Worm (Caenorhabditis elegans) whole organism, L2 larva: ENCODE measurements around the gene M03D4.3.

ENCODE experiments used
- C34F6.9 ChIP-seq: fragments of 150-350 bp; optimal IDR thresholded peaks from 2 replicates; lab custom pipeline; 2014; ENCODE audit warnings: missing biosample characterization, missing genetic modification characterization
- F13H6.1 ChIP-seq: sonication (generic microtip); optimal IDR thresholded peaks from 2 replicates; lab custom pipeline; 2016; ENCODE audit warnings: missing genetic modification characterization, missing compliant biosample characterization
- R02D3.7 ChIP-seq: fragments of 150-350 bp; optimal IDR thresholded peaks from 2 replicates; lab custom pipeline; 2014; ENCODE audit warnings: missing biosample characterization, missing genetic modification characterization
- Y55F3AM.14 ChIP-seq: fragments of 200-800 bp; sonication (Bioruptor generic); optimal IDR thresholded peaks from 2 replicates; lab custom pipeline; 2018; ENCODE audit warnings: mild to moderate bottlenecking, missing genetic modification characterization, missing compliant biosample characterization
- ZK546.5 ChIP-seq: sonication (generic microtip); optimal IDR thresholded peaks from 2 replicates; lab custom pipeline; 2017; ENCODE audit warnings: missing biosample characterization, missing genetic modification characterization
- alr-1 ChIP-seq: fragments of 150-350 bp; optimal IDR thresholded peaks from 2 replicates; lab custom pipeline; 2014; ENCODE audit warnings: missing biosample characterization, missing genetic modification characterization
- aly-2 ChIP-seq: fragments of 150-350 bp; optimal IDR thresholded peaks from 2 replicates; lab custom pipeline; 2014; ENCODE audit warnings: missing biosample characterization, missing genetic modification characterization
- ama-1 ChIP-seq: fragments of 150-350 bp; optimal IDR thresholded peaks from 2 replicates; lab custom pipeline; 2018; ENCODE audit warnings: inconsistent platforms
- blmp-1 ChIP-seq: sonication (generic microtip); optimal IDR thresholded peaks from 2 replicates; lab custom pipeline; 2017; ENCODE audit warnings: missing genetic modification characterization, mild to moderate bottlenecking, missing compliant biosample characterization, antibody characterized with exemption, moderate library complexity; ENCODE audit not compliant: insufficient read depth
- ceh-16 ChIP-seq: fragments of 150-350 bp; optimal IDR thresholded peaks from 2 replicates; lab custom pipeline; 2014; ENCODE audit warnings: missing biosample characterization, missing genetic modification characterization
- ceh-82 ChIP-seq: fragments of 150-350 bp; optimal IDR thresholded peaks from 2 replicates; lab custom pipeline; 2014; ENCODE audit warnings: missing biosample characterization, missing genetic modification characterization
- crh-2 ChIP-seq: sonication (generic microtip); optimal IDR thresholded peaks from 2 replicates; lab custom pipeline; 2017; ENCODE audit warnings: missing biosample characterization, missing genetic modification characterization
- dmd-4 ChIP-seq: sonication (generic microtip); optimal IDR thresholded peaks from 2 replicates; lab custom pipeline; 2017; ENCODE audit warnings: missing biosample characterization, missing genetic modification characterization
- egl-27 ChIP-seq: sonication (generic microtip); optimal IDR thresholded peaks from 3 replicates; lab custom pipeline; 2017; ENCODE audit warnings: missing biosample characterization, missing genetic modification reagents, missing genetic modification characterization
- elt-1 ChIP-seq: fragments of 150-350 bp; optimal IDR thresholded peaks from 2 replicates; lab custom pipeline; 2014; ENCODE audit warnings: missing biosample characterization, missing genetic modification characterization
- elt-3 ChIP-seq: sonication (generic microtip); optimal IDR thresholded peaks from 2 replicates; lab custom pipeline; 2017; ENCODE audit warnings: missing biosample characterization, missing genetic modification characterization
- fos-1 ChIP-seq: fragments of 150-350 bp; optimal IDR thresholded peaks from 2 replicates; lab custom pipeline; 2014; ENCODE audit warnings: missing biosample characterization, missing genetic modification characterization
- gmeb-1 ChIP-seq: fragments of 150-350 bp; optimal IDR thresholded peaks from 2 replicates; lab custom pipeline; 2014; ENCODE audit warnings: missing biosample characterization, missing genetic modification characterization
- lin-11 ChIP-seq: fragments of 150-350 bp; sonication (generic microtip); optimal IDR thresholded peaks from 2 replicates; lab custom pipeline; 2014; ENCODE audit warnings: missing biosample characterization, missing genetic modification characterization, inconsistent platforms, mixed read lengths
- lin-13 ChIP-seq: fragments of 150-350 bp; optimal IDR thresholded peaks from 2 replicates; lab custom pipeline; 2014; ENCODE audit warnings: missing biosample characterization, missing genetic modification reagents, missing genetic modification characterization
- lin-39 ChIP-seq: fragments of 150-350 bp; optimal IDR thresholded peaks from 2 replicates; lab custom pipeline; 2014; ENCODE audit warnings: missing biosample characterization, missing genetic modification reagents, missing genetic modification characterization
- lsy-2 ChIP-seq, 2 experiments: fragments of 150-350 bp in 1 of 2; sonication (generic microtip) in 1 of 2; optimal IDR thresholded peaks; 2 replicates each; lab custom pipeline; 2014 to 2017; ENCODE audit warnings: missing biosample characterization in 2 of 2, missing genetic modification characterization in 2 of 2
- mab-5 ChIP-seq: fragments of 150-350 bp; optimal IDR thresholded peaks from 2 replicates; lab custom pipeline; 2014; ENCODE audit warnings: missing biosample characterization, missing genetic modification characterization
- mbf-1 ChIP-seq: sonication (generic microtip); optimal IDR thresholded peaks from 2 replicates; lab custom pipeline; 2017; ENCODE audit warnings: missing biosample characterization, missing genetic modification characterization
- mdl-1 ChIP-seq, 2 experiments: fragments of 150-350 bp in 1 of 2; sonication (generic microtip) in 1 of 2; optimal IDR thresholded peaks; 2 replicates each; lab custom pipeline; 2017; ENCODE audit warnings: missing biosample characterization in 2 of 2, missing genetic modification characterization in 2 of 2
- nhr-10 ChIP-seq: sonication (generic microtip); optimal IDR thresholded peaks from 2 replicates; lab custom pipeline; 2017; ENCODE audit warnings: missing biosample characterization, missing genetic modification characterization
- nhr-11 ChIP-seq: fragments of 150-350 bp; optimal IDR thresholded peaks from 2 replicates; lab custom pipeline; 2014; ENCODE audit warnings: missing biosample characterization, missing genetic modification characterization
- nhr-12 ChIP-seq: fragments of 150-350 bp; optimal IDR thresholded peaks from 2 replicates; lab custom pipeline; 2014; ENCODE audit warnings: missing biosample characterization, missing genetic modification characterization
- nhr-129 ChIP-seq: fragments of 150-350 bp; optimal IDR thresholded peaks from 2 replicates; lab custom pipeline; 2014; ENCODE audit warnings: missing biosample characterization, missing genetic modification characterization
- nhr-21 ChIP-seq: fragments of 150-350 bp; optimal IDR thresholded peaks from 2 replicates; lab custom pipeline; 2014; ENCODE audit warnings: missing biosample characterization, missing genetic modification characterization
- nhr-23 ChIP-seq: fragments of 150-350 bp; optimal IDR thresholded peaks from 2 replicates; lab custom pipeline; 2014; ENCODE audit warnings: missing biosample characterization, missing genetic modification reagents, missing genetic modification characterization
- nhr-237 ChIP-seq: fragments of 150-350 bp; optimal IDR thresholded peaks from 2 replicates; lab custom pipeline; 2014; ENCODE audit warnings: missing biosample characterization, missing genetic modification characterization
- nhr-25 ChIP-seq: fragments of 150-350 bp; sonication (generic microtip); optimal IDR thresholded peaks from 3 replicates; lab custom pipeline; 2014; ENCODE audit warnings: missing biosample characterization, missing genetic modification characterization
- nhr-6 ChIP-seq: fragments of 150-350 bp; optimal IDR thresholded peaks from 2 replicates; lab custom pipeline; 2014; ENCODE audit warnings: missing biosample characterization, missing genetic modification characterization
- nhr-77 ChIP-seq: fragments of 150-350 bp; optimal IDR thresholded peaks from 2 replicates; lab custom pipeline; 2014; ENCODE audit warnings: missing biosample characterization, missing genetic modification characterization
- peb-1 ChIP-seq: fragments of 150-350 bp; optimal IDR thresholded peaks from 2 replicates; lab custom pipeline; 2014; ENCODE audit warnings: missing biosample characterization, missing genetic modification characterization
- sem-4 ChIP-seq: fragments of 150-350 bp; optimal IDR thresholded peaks from 2 replicates; lab custom pipeline; 2014; ENCODE audit warnings: missing biosample characterization, missing genetic modification reagents, missing genetic modification characterization
- skn-1 ChIP-seq: sonication (generic microtip); optimal IDR thresholded peaks from 2 replicates; lab custom pipeline; 2017; ENCODE audit warnings: missing biosample characterization, missing genetic modification characterization
- sma-3 ChIP-seq: sonication (generic microtip); optimal IDR thresholded peaks from 2 replicates; lab custom pipeline; 2016; ENCODE audit warnings: missing genetic modification reagents, missing genetic modification characterization, missing compliant biosample characterization
- sma-9 ChIP-seq, 2 experiments: fragments of 150-350 bp in 1 of 2; sonication (generic microtip) in 1 of 2; optimal IDR thresholded peaks; 2 replicates each; lab custom pipeline; 2014 to 2016; ENCODE audit warnings: missing genetic modification characterization in 2 of 2, mild to moderate bottlenecking in 1 of 2, missing biosample characterization in 1 of 2, missing compliant biosample characterization in 1 of 2, missing genetic modification reagents in 1 of 2, moderate library complexity in 1 of 2
- snpc-4 ChIP-seq: fragments of 150-350 bp; optimal IDR thresholded peaks from 2 replicates; lab custom pipeline; 2014; ENCODE audit warnings: missing biosample characterization, missing genetic modification characterization
- unc-39 ChIP-seq: fragments of 150-350 bp; optimal IDR thresholded peaks from 2 replicates; lab custom pipeline; 2014; ENCODE audit warnings: missing biosample characterization, missing genetic modification characterization
- unc-55 ChIP-seq: fragments of 150-350 bp; sonication (generic microtip); optimal IDR thresholded peaks from 3 replicates; lab custom pipeline; 2014; ENCODE audit warnings: missing biosample characterization, missing genetic modification reagents, missing genetic modification characterization
- unc-62 ChIP-seq: fragments of 150-350 bp; optimal IDR thresholded peaks from 2 replicates; lab custom pipeline; 2014; ENCODE audit warnings: missing biosample characterization, missing genetic modification reagents, missing genetic modification characterization
- zag-1 ChIP-seq: fragments of 150-350 bp; optimal IDR thresholded peaks from 2 replicates; lab custom pipeline; 2014; ENCODE audit warnings: missing biosample characterization, missing genetic modification characterization
- ztf-1 ChIP-seq: fragments of 200-800 bp; sonication (Bioruptor generic); conservative IDR thresholded peaks from 2 replicates; pipeline ENCODE4 v1.3.6; 2022; ENCODE audit warnings: missing genetic modification characterization, missing compliant biosample characterization
- ztf-11 ChIP-seq: sonication (generic microtip); optimal IDR thresholded peaks from 2 replicates; lab custom pipeline; 2017; ENCODE audit warnings: missing biosample characterization, missing genetic modification characterization
- ztf-4 ChIP-seq: fragments of 150-350 bp; optimal IDR thresholded peaks from 2 replicates; lab custom pipeline; 2014; ENCODE audit warnings: missing biosample characterization, missing genetic modification characterization

M03D4.3 gene

ce11 chrIV:6092313-6092712 is 19.9 kb downstream of the M03D4.3 start, which contains the start of gene K08B4.7:
Gene K08B4.7, minus strand, starts transcription at chrIV:6092413.
- TF ChIP-seq fos-1 (tag; lab: Kevin White, UChicago) (peak; percentile 22), crh-2 (no peak), elt-3 (tag; lab: Kevin White, UChicago) (no peak), dmd-4 (tag; lab: Kevin White, UChicago) (no peak), lsy-2 (tag; optimal IDR thresholded peaks at IDR 0.05; lab: Kevin White, UChicago) (no peak), ceh-82 (tag; lab: Kevin White, UChicago) (no peak), ZK546.5 (tag; lab: Kevin White, UChicago) (no peak), sma-3 (GFP tag; lab: Kevin White, UChicago) (peak; percentile 15), nhr-25 (tag; lab: Kevin White, UChicago) (no peak), blmp-1 (tag; lab: Kevin White, UChicago) (no peak), nhr-237 (tag; lab: Kevin White, UChicago) (no peak), nhr-23 (tag; lab: Kevin White, UChicago) (no peak), lin-13 (GFP tag; lab: Kevin White, UChicago) (no peak)

ce11 chrIV:6086479-6086878 is 25.7 kb downstream of the M03D4.3 start:
- peak; percentile 36 for TF ChIP-seq sma-9 (GFP tag; optimal IDR thresholded peaks at IDR 0.05; lab: Kevin White, UChicago)
- TF ChIP-seq sma-9 (tag; optimal IDR thresholded peaks at IDR 0.05; lab: Kevin White, UChicago) = no peak
- TF ChIP-seq fos-1 (tag; lab: Kevin White, UChicago) = peak; percentile 52
- TF ChIP-seq unc-62 = no peak
- no peak for TF ChIP-seq mbf-1
- no peak for TF ChIP-seq crh-2

DNA sequence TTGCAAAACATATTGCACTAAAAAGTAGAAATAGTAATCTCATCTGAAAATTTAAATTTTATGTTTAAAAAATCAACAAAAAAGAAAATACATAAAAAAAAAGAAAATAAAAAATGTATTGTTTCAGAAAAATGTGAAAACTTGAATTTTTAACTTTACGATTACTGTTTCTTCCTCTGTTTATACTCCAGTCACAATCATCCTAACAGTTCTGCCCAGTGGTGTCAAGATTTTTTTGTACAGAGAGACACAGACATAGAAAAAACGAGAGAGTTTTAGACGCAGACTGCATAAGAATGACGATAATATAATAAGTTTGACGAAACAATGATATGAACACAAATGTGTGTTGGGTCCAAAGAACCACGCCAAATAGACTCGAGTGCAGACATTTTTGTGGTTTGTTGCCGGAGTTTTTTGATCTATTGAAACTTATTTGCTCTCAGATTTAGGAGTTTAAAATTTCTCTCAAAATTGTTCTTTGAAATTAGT is 28.6 kb downstream of the M03D4.3 start, which contains the start of gene ugt-20:
ugt-20 (minus strand) TSS at position 51 of the 492 bp plus-strand sequence.
- no peak for TF ChIP-seq nhr-21 (tag; lab: Kevin White, UChicago)
- no peak for TF ChIP-seq ceh-82 (tag; lab: Kevin White, UChicago)
- peak; percentile 80 for TF ChIP-seq crh-2
- no peak for TF ChIP-seq blmp-1 (tag; lab: Kevin White, UChicago)
- peak; percentile 6 for TF ChIP-seq nhr-25 (tag; lab: Kevin White, UChicago)
- TF ChIP-seq ztf-4 (tag; lab: Kevin White, UChicago) = no peak
- TF ChIP-seq Y55F3AM.14 (GFP tag; lab: Kevin White, UChicago) = no peak
- TF ChIP-seq lsy-2 (tag; optimal IDR thresholded peaks at IDR 0.05; lab: Kevin White, UChicago) = no peak
- TF ChIP-seq lin-39 (tag; lab: Kevin White, UChicago) = no peak
- TF ChIP-seq alr-1 (tag; lab: Kevin White, UChicago) = no peak
- TF ChIP-seq unc-39 (tag; lab: Kevin White, UChicago) = no peak
- TF ChIP-seq egl-27 = peak; percentile 28
- peak; percentile 54 for TF ChIP-seq F13H6.1
- TF ChIP-seq elt-3 (tag; lab: Kevin White, UChicago) = no peak
- no peak for TF ChIP-seq C34F6.9
- no peak for TF ChIP-seq aly-2
- TF ChIP-seq elt-1 (tag; lab: Kevin White, UChicago) = no peak
- no peak for TF ChIP-seq lin-13 (GFP tag; lab: Kevin White, UChicago)
- TF ChIP-seq ama-1 (lab: Kevin White, UChicago) = no peak
- no peak for TF ChIP-seq ztf-11 (tag; lab: Kevin White, UChicago)
- TF ChIP-seq mab-5 = no peak
- TF ChIP-seq unc-55 (GFP tag; lab: Kevin White, UChicago) = no peak
- TF ChIP-seq nhr-12 (tag; lab: Kevin White, UChicago) = no peak
- TF ChIP-seq zag-1 (tag; lab: Kevin White, UChicago) = no peak
- no peak for TF ChIP-seq peb-1 (tag; lab: Kevin White, UChicago)
- TF ChIP-seq nhr-237 (tag; lab: Kevin White, UChicago) = no peak
- TF ChIP-seq nhr-77 (tag; lab: Kevin White, UChicago) = no peak
- TF ChIP-seq nhr-11 (tag; lab: Kevin White, UChicago) = no peak
- peak in 1 of 2 experiments; percentile 26 for TF ChIP-seq mdl-1 (tag; optimal IDR thresholded peaks at IDR 0.05; lab: Kevin White, UChicago)
- TF ChIP-seq ztf-1 (GFP tag; lab: Robert Waterston, UW) = no peak
- peak; percentile 74 for TF ChIP-seq gmeb-1 (tag; lab: Kevin White, UChicago)
- peak; percentile 74 for TF ChIP-seq sma-3 (GFP tag; lab: Kevin White, UChicago)
- no peak for TF ChIP-seq nhr-10
- TF ChIP-seq sma-9 (GFP tag; optimal IDR thresholded peaks at IDR 0.05; lab: Kevin White, UChicago) = peak; percentile 93
- TF ChIP-seq sma-9 (tag; optimal IDR thresholded peaks at IDR 0.05; lab: Kevin White, UChicago) = no peak
- TF ChIP-seq lin-11 (tag; lab: Kevin White, UChicago) = no peak
- TF ChIP-seq ZK546.5 (tag; lab: Kevin White, UChicago) = no peak
- TF ChIP-seq skn-1 (tag; lab: Kevin White, UChicago) = no peak
- TF ChIP-seq nhr-23 (tag; lab: Kevin White, UChicago) = no peak
- TF ChIP-seq sem-4 (tag; lab: Kevin White, UChicago) = no peak
- TF ChIP-seq fos-1 (tag; lab: Kevin White, UChicago) = peak; percentile 84
- peak; percentile 48 for TF ChIP-seq nhr-129 (tag; lab: Kevin White, UChicago)
- no peak for TF ChIP-seq ceh-16 (tag; lab: Kevin White, UChicago)
- no peak for TF ChIP-seq unc-62
- no peak for TF ChIP-seq R02D3.7 (tag; lab: Kevin White, UChicago)
- TF ChIP-seq snpc-4 (tag; lab: Kevin White, UChicago) = no peak
- no peak for TF ChIP-seq nhr-6
